Worm (Caenorhabditis elegans) whole organism, mixed stage, embryonic: ENCODE measurements around the gene nhl-2.

Experiments
- elt-1 ChIP-seq: sonication (generic microtip); optimal IDR thresholded peaks from 2 replicates; lab custom pipeline; 2017; ENCODE audit warnings: missing genetic modification characterization, mild to moderate bottlenecking, missing compliant biosample characterization, antibody characterized with exemption, moderate library complexity, borderline replicate concordance; ENCODE audit not compliant: insufficient read depth
- elt-3 ChIP-seq: fragments of 150-350 bp; optimal IDR thresholded peaks from 2 replicates; lab custom pipeline; 2014; ENCODE audit warnings: missing biosample characterization, missing genetic modification characterization
- ham-2 ChIP-seq: fragments of 200-800 bp; sonication (Bioruptor generic); optimal IDR thresholded peaks from 2 replicates; lab custom pipeline; 2018; ENCODE audit warnings: mild to moderate bottlenecking, missing genetic modification characterization, missing compliant biosample characterization
- hlh-1 ChIP-seq: fragments of 150-350 bp; optimal IDR thresholded peaks from 2 replicates; lab custom pipeline; 2014; ENCODE audit warnings: missing biosample characterization, missing genetic modification reagents, missing genetic modification characterization
- lin-13 ChIP-seq: fragments of 150-350 bp; optimal IDR thresholded peaks from 2 replicates; lab custom pipeline; 2014; ENCODE audit warnings: missing biosample characterization, missing genetic modification characterization
- mab-5 ChIP-seq: fragments of 150-350 bp; optimal IDR thresholded peaks from 2 replicates; lab custom pipeline; 2014; ENCODE audit warnings: missing biosample characterization, missing genetic modification characterization
- nhr-237 ChIP-seq: fragments of 150-350 bp; optimal IDR thresholded peaks from 2 replicates; lab custom pipeline; 2014; ENCODE audit warnings: missing biosample characterization, missing genetic modification characterization
- pha-4 ChIP-seq: fragments of 150-350 bp; optimal IDR thresholded peaks from 2 replicates; lab custom pipeline; 2018; ENCODE audit warnings: missing biosample characterization, missing genetic modification reagents, missing genetic modification characterization
- unc-39 ChIP-seq: fragments of 150-350 bp; optimal IDR thresholded peaks from 2 replicates; lab custom pipeline; 2014; ENCODE audit warnings: missing biosample characterization, missing genetic modification characterization
- unc-62 ChIP-seq: fragments of 150-350 bp; optimal IDR thresholded peaks from 2 replicates; lab custom pipeline; 2014; ENCODE audit warnings: missing biosample characterization, missing genetic modification reagents, missing genetic modification characterization
- ztf-11 ChIP-seq: fragments of 150-350 bp; optimal IDR thresholded peaks from 2 replicates; lab custom pipeline; 2014; ENCODE audit warnings: missing biosample characterization, missing genetic modification characterization

DNA sequence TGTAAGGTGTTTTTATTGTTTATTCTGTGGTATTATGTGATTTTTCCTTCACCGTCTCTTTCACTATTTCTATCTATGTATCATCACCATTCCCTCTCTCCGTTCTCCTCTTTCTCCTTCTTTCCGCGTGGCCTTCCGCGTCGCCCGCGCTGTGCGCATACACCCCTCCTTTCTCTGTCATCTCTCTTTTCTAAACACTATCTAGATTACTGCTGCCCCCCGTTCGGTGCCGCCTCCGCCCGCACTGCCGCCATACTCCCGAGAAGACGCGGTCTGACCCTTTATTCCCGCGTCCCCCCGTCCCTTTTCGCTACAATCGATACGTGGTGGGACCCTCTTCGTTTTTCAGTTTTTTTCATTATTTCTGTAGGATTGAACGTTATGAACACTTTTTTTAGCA lies 49.7 kb upstream of the nhl-2 start:
- TF ChIP-seq ztf-11 = no peak
- TF ChIP-seq nhr-237 (tag; lab: Kevin White, UChicago) = no peak
- TF ChIP-seq pha-4 (tag; lab: Kevin White, UChicago) = peak; percentile 46
- TF ChIP-seq unc-62 (GFP tag; lab: Kevin White, UChicago) = no peak
- TF ChIP-seq elt-1 (tag; lab: Kevin White, UChicago) = no peak
- TF ChIP-seq elt-3 (tag; lab: Kevin White, UChicago) = no peak
- TF ChIP-seq lin-13 (tag; lab: Kevin White, UChicago) = no peak
- TF ChIP-seq ham-2 (GFP tag; lab: Kevin White, UChicago) = peak; percentile 61
- TF ChIP-seq hlh-1 = no peak
- TF ChIP-seq mab-5 (tag; lab: Kevin White, UChicago) = no peak
- TF ChIP-seq unc-39 (tag; lab: Kevin White, UChicago) = no peak
